Worm (Caenorhabditis elegans): ENCODE data around the gene W02A2.9.

W02A2.9 gene

ce11 chrIV:13303442-13303841 lies 44.0 kb upstream of the W02A2.9 start, which contains the start of gene Y67H2A.7:
Gene Y67H2A.7 (plus strand): TSS chrIV:13303742.
- no peak for TF ChIP-seq sptf-1 (tag; optimal IDR thresholded peaks at IDR 0.05)
- TF ChIP-seq mep-1 (tag; optimal IDR thresholded peaks at IDR 0.05): no peak
- TF ChIP-seq nhr-2 (tag; optimal IDR thresholded peaks at IDR 0.05): no peak
- no peak for TF ChIP-seq nhr-237 (tag; optimal IDR thresholded peaks at IDR 0.05)
- no peak for TF ChIP-seq zip-8 (tag; optimal IDR thresholded peaks at IDR 0.05)
- TF ChIP-seq unc-120 (tag; optimal IDR thresholded peaks at IDR 0.05; ENCODE audit: poor library complexity, severe bottlenecking): no peak
- no peak for TF ChIP-seq lsy-2 (tag; optimal IDR thresholded peaks at IDR 0.05)
- TF ChIP-seq ceh-39 (tag; optimal IDR thresholded peaks at IDR 0.05): no peak
- TF ChIP-seq nhr-28 (tag; optimal IDR thresholded peaks at IDR 0.05): no peak
- TF ChIP-seq nhr-12 (tag; optimal IDR thresholded peaks at IDR 0.05): no peak
- TF ChIP-seq cnd-1 (tag; optimal IDR thresholded peaks at IDR 0.05): no peak
- TF ChIP-seq bed-3 (GFP tag; optimal IDR thresholded peaks at IDR 0.05): no peak
- TF ChIP-seq ceh-43 (GFP tag; optimal IDR thresholded peaks at IDR 0.05): no peak
- TF ChIP-seq snpc-4 (tag; optimal IDR thresholded peaks at IDR 0.05): no peak
- TF ChIP-seq drap-1 (GFP tag; optimal IDR thresholded peaks at IDR 0.05): no peak
- TF ChIP-seq elt-3 (tag; optimal IDR thresholded peaks at IDR 0.05): no peak
- no peak for TF ChIP-seq nhr-76 (tag; optimal IDR thresholded peaks at IDR 0.05)

- TF ChIP-seq zip-8 (tag; optimal IDR thresholded peaks at IDR 0.05) (no peak), flh-1 (GFP tag; optimal IDR thresholded peaks at IDR 0.05) (no peak), blmp-1 (tag; optimal IDR thresholded peaks at IDR 0.05) (no peak), bed-3 (GFP tag; optimal IDR thresholded peaks at IDR 0.05) (no peak), lsy-2 (tag; optimal IDR thresholded peaks at IDR 0.05) (no peak), unc-62 (GFP tag; optimal IDR thresholded peaks at IDR 0.05) (no peak), snpc-4 (tag; optimal IDR thresholded peaks at IDR 0.05) (no peak), ceh-39 (tag; optimal IDR thresholded peaks at IDR 0.05) (no peak), unc-120 (tag; optimal IDR thresholded peaks at IDR 0.05; ENCODE audit: poor library complexity, severe bottlenecking) (no peak), sptf-1 (tag; optimal IDR thresholded peaks at IDR 0.05) (no peak), nhr-76 (tag; optimal IDR thresholded peaks at IDR 0.05) (no peak), mab-5 (tag; optimal IDR thresholded peaks at IDR 0.05) (no peak), mls-2 (tag; optimal IDR thresholded peaks at IDR 0.05) (no peak), ztf-11 (tag; optimal IDR thresholded peaks at IDR 0.05) (no peak), lin-32 (GFP tag; optimal IDR thresholded peaks at IDR 0.05) (no peak), ceh-83 (GFP tag; optimal IDR thresholded peaks at IDR 0.05) (no peak)
Measured at ce11 chrIV:13304786-13305185, 42.7 kb upstream of the W02A2.9 start.

ce11 chrIV:13309636-13310035 lies 37.8 kb upstream of the W02A2.9 start:
- TF ChIP-seq lsy-2 (tag; optimal IDR thresholded peaks at IDR 0.05) (no peak), sptf-1 (tag; optimal IDR thresholded peaks at IDR 0.05) (no peak), lin-13 (tag; optimal IDR thresholded peaks at IDR 0.05) (no peak)

ce11 chrIV:13311331-13312034 lies 36.0 kb upstream of the W02A2.9 start:
- TF ChIP-seq unc-120 (tag; optimal IDR thresholded peaks at IDR 0.05; ENCODE audit: poor library complexity, severe bottlenecking) (no peak), hlh-1 (tag; optimal IDR thresholded peaks at IDR 0.05) (peak; percentile 30), sptf-1 (tag; optimal IDR thresholded peaks at IDR 0.05) (no peak)

- TF ChIP-seq tbx-8 (GFP tag; optimal IDR thresholded peaks at IDR 0.05): no peak
- TF ChIP-seq nhr-28 (tag; optimal IDR thresholded peaks at IDR 0.05): no peak
Measured at ce11 chrIV:13313156-13313555, 34.3 kb upstream of the W02A2.9 start.

- no peak for TF ChIP-seq nhr-2 (tag; optimal IDR thresholded peaks at IDR 0.05)
- TF ChIP-seq unc-120 (tag; optimal IDR thresholded peaks at IDR 0.05; ENCODE audit: poor library complexity, severe bottlenecking): no peak
- TF ChIP-seq cnd-1 (tag; optimal IDR thresholded peaks at IDR 0.05): no peak
- no peak for TF ChIP-seq ces-1 (GFP tag; optimal IDR thresholded peaks at IDR 0.05)
- TF ChIP-seq M03D4.4 (tag; optimal IDR thresholded peaks at IDR 0.05): no peak
- TF ChIP-seq drap-1 (GFP tag; optimal IDR thresholded peaks at IDR 0.05): no peak
- no peak for TF ChIP-seq zip-8 (tag; optimal IDR thresholded peaks at IDR 0.05)
- no peak for TF ChIP-seq blmp-1 (tag; optimal IDR thresholded peaks at IDR 0.05)
- TF ChIP-seq sptf-1 (tag; optimal IDR thresholded peaks at IDR 0.05): no peak
- TF ChIP-seq mls-2 (tag; optimal IDR thresholded peaks at IDR 0.05): no peak
- no peak for TF ChIP-seq lsy-2 (tag; optimal IDR thresholded peaks at IDR 0.05)
- no peak for TF ChIP-seq ztf-11 (tag; optimal IDR thresholded peaks at IDR 0.05)
- no peak for TF ChIP-seq bed-3 (GFP tag; optimal IDR thresholded peaks at IDR 0.05)
- no peak for TF ChIP-seq flh-1 (GFP tag; optimal IDR thresholded peaks at IDR 0.05)
Measured at ce11 chrIV:13314181-13314580, 33.3 kb upstream of the W02A2.9 start.

All from whole organism, mixed stage, embryonic.